Worm (Caenorhabditis elegans) whole organism, L4 larva: Measurements from ENCODE around the gene Y73F4A.1.

Experiments
- D1046.2 ChIP-seq: fragments of 200-800 bp; sonication (Bioruptor generic); IDR thresholded peaks from 2 replicates; pipeline ENCODE4 v1.3.6; 2022; ENCODE audit warnings: missing genetic modification characterization, missing compliant biosample characterization
- F37D6.2 ChIP-seq: sonication (generic microtip); optimal IDR thresholded peaks from 2 replicates; lab custom pipeline; 2016; ENCODE audit warnings: mild to moderate bottlenecking, missing genetic modification characterization, missing compliant biosample characterization
- R02D3.7 ChIP-seq: fragments of 150-350 bp; sonication (generic microtip); optimal IDR thresholded peaks from 3 replicates; lab custom pipeline; 2014; ENCODE audit warnings: missing biosample characterization, missing genetic modification characterization
- Y105C5A.15 ChIP-seq: fragments of 200-800 bp; sonication (Bioruptor generic); IDR thresholded peaks from 2 replicates; pipeline ENCODE4 v1.3.6; 2022; ENCODE audit warnings: missing genetic modification characterization, missing compliant biosample characterization
- aha-1 ChIP-seq: fragments of 150-350 bp; peaks from one replicate; lab custom pipeline; 2014; ENCODE audit warnings: missing biosample characterization, missing genetic modification characterization
- ceh-32 ChIP-seq: sonication (generic microtip); optimal IDR thresholded peaks from 2 replicates; lab custom pipeline; 2016; ENCODE audit warnings: mild to moderate bottlenecking, missing genetic modification characterization, missing compliant biosample characterization; ENCODE audit not compliant: poor library complexity
- cey-2 ChIP-seq: sonication (generic microtip); optimal IDR thresholded peaks from 3 replicates; lab custom pipeline; 2017; ENCODE audit warnings: missing genetic modification characterization, mild to moderate bottlenecking, missing compliant biosample characterization, antibody characterized with exemption, borderline replicate concordance; ENCODE audit not compliant: insufficient read depth
- daf-12 ChIP-seq: fragments of 150-350 bp; optimal IDR thresholded peaks from 2 replicates; lab custom pipeline; 2014; ENCODE audit warnings: missing biosample characterization, missing genetic modification reagents, missing genetic modification characterization
- daf-19 ChIP-seq: fragments of 200-800 bp; sonication (Bioruptor generic); conservative IDR thresholded peaks from 2 replicates; pipeline ENCODE4 v1.3.6; 2022; ENCODE audit warnings: missing genetic modification characterization, missing compliant biosample characterization
- dmd-6 ChIP-seq: fragments of 200-800 bp; sonication (Bioruptor generic); IDR thresholded peaks from 2 replicates; pipeline ENCODE4 v1.3.6; 2022; ENCODE audit warnings: missing genetic modification reagents, missing genetic modification characterization, missing compliant biosample characterization
- egl-27 ChIP-seq: sonication (generic microtip); optimal IDR thresholded peaks from 3 replicates; lab custom pipeline; 2017; ENCODE audit warnings: missing biosample characterization, missing genetic modification reagents, missing genetic modification characterization
- hlh-30 ChIP-seq: sonication (generic microtip); optimal IDR thresholded peaks from 2 replicates; lab custom pipeline; 2017; ENCODE audit warnings: antibody characterized with exemption, mild to moderate bottlenecking, missing genetic modification characterization, missing compliant biosample characterization; ENCODE audit not compliant: insufficient read depth
- hmg-1.1 ChIP-seq: fragments of 200-800 bp; sonication (Bioruptor generic); IDR thresholded peaks from 2 replicates; pipeline ENCODE4 v1.3.6; 2022; ENCODE audit warnings: missing genetic modification reagents, missing genetic modification characterization, missing compliant biosample characterization
- lin-1 ChIP-seq: fragments of 200-800 bp; sonication (Bioruptor generic); IDR thresholded peaks from 2 replicates; pipeline ENCODE4 v1.3.6; 2022; ENCODE audit warnings: missing genetic modification reagents, missing genetic modification characterization, missing compliant biosample characterization
- lin-29 ChIP-seq: fragments of 200-800 bp; sonication (Bioruptor generic); IDR thresholded peaks from 2 replicates; pipeline ENCODE4 v1.3.6; 2022; ENCODE audit warnings: missing genetic modification reagents, missing genetic modification characterization, missing compliant biosample characterization
- lir-3 ChIP-seq: sonication (generic microtip); optimal IDR thresholded peaks from 2 replicates; lab custom pipeline; 2016; ENCODE audit warnings: mild to moderate bottlenecking, missing genetic modification characterization, missing compliant biosample characterization
- madf-9 ChIP-seq: fragments of 200-800 bp; sonication (Bioruptor generic); conservative IDR thresholded peaks from 2 replicates; pipeline ENCODE4 v1.3.6; 2022; ENCODE audit warnings: missing genetic modification reagents, missing genetic modification characterization, missing compliant biosample characterization
- mep-1 ChIP-seq: fragments of 150-350 bp; sonication (generic microtip); optimal IDR thresholded peaks from 3 replicates; lab custom pipeline; 2014; ENCODE audit warnings: missing biosample characterization, missing genetic modification characterization
- mes-2 ChIP-seq: sonication (generic microtip); optimal IDR thresholded peaks from 2 replicates; lab custom pipeline; 2016; ENCODE audit warnings: missing genotype, mild to moderate bottlenecking, missing genetic modification characterization, missing compliant biosample characterization; ENCODE audit not compliant: poor library complexity, severe bottlenecking
- nhr-102 ChIP-seq: sonication (generic microtip); optimal IDR thresholded peaks from 2 replicates; lab custom pipeline; 2016; ENCODE audit warnings: mild to moderate bottlenecking, missing genetic modification characterization, moderate library complexity, missing compliant biosample characterization
- nhr-237 ChIP-seq: sonication (generic microtip); optimal IDR thresholded peaks from 2 replicates; lab custom pipeline; 2017; ENCODE audit warnings: missing biosample characterization, missing genetic modification characterization
- nhr-25 ChIP-seq: sonication (generic microtip); optimal IDR thresholded peaks from 2 replicates; lab custom pipeline; 2017; ENCODE audit warnings: missing genetic modification characterization, mild to moderate bottlenecking, missing compliant biosample characterization, antibody characterized with exemption, moderate library complexity, borderline replicate concordance; ENCODE audit not compliant: insufficient read depth
- nhr-28 ChIP-seq: fragments of 150-350 bp; optimal IDR thresholded peaks from 2 replicates; lab custom pipeline; 2014; ENCODE audit warnings: missing biosample characterization, missing genetic modification characterization
- set-16 ChIP-seq: fragments of 200-800 bp; sonication (Bioruptor generic); IDR thresholded peaks from 2 replicates; pipeline ENCODE4 v1.3.6; 2022; ENCODE audit warnings: missing genetic modification reagents, missing genetic modification characterization, missing compliant biosample characterization
- unc-130 ChIP-seq: sonication (generic microtip); optimal IDR thresholded peaks from 2 replicates; lab custom pipeline; 2016; ENCODE audit warnings: missing genetic modification reagents, missing genetic modification characterization, missing compliant biosample characterization
- unc-39 ChIP-seq: sonication (generic microtip); optimal IDR thresholded peaks from 2 replicates; lab custom pipeline; 2017; ENCODE audit warnings: missing biosample characterization, missing genetic modification characterization
- unc-62 ChIP-seq, 3 experiments: fragments of 150-350 bp in 1 of 3; sonication (generic microtip); optimal IDR thresholded peaks in 2 of 3; peaks in 1 of 3; 1 replicate in 1 of 3; 2 replicates in 2 of 3; lab custom pipeline; 2014 to 2017; ENCODE audit warnings: missing biosample characterization in 3 of 3, missing genetic modification characterization in 3 of 3, missing genetic modification reagents in 3 of 3, missing genotype in 1 of 3
- zfp-3 ChIP-seq: fragments of 200-800 bp; sonication (Bioruptor generic); conservative IDR thresholded peaks from 2 replicates; pipeline ENCODE4 v1.3.6; 2022; ENCODE audit warnings: missing genetic modification reagents, missing genetic modification characterization, missing compliant biosample characterization
- zip-11 ChIP-seq: fragments of 200-800 bp; sonication (Bioruptor generic); IDR thresholded peaks from 2 replicates; pipeline ENCODE4 v1.3.6; 2022; ENCODE audit warnings: missing genetic modification characterization, missing compliant biosample characterization
- zip-2 ChIP-seq: fragments of 150-350 bp; optimal IDR thresholded peaks from 2 replicates; lab custom pipeline; 2014; ENCODE audit warnings: missing biosample characterization, missing genetic modification characterization
- ztf-11 ChIP-seq: fragments of 150-350 bp; optimal IDR thresholded peaks from 2 replicates; lab custom pipeline; 2014; ENCODE audit warnings: missing biosample characterization, missing genetic modification characterization

Y73F4A.1 gene

DNA sequence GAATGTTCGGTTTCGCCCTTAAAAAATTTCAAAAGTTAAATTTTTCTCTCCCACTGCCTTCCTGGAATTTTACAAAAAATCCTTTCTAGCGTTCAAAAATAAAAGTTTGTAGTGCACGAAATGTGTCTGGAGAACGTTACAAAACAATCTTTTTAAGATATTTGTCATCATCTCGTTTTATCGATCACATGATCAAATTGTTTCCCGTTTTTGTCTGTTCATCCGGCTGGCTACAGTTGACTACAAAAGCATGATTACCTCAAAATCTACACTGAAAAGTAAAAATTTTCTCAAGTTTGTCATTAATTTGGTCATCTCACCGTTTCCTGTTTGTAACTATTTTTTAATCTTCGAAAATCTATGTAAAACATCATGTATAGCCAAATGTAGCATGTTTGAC, 5.9 kb upstream of the Y73F4A.1 start:
- TF ChIP-seq mep-1 (tag; lab: Kevin White, UChicago) (no peak), ztf-11 (tag; lab: Kevin White, UChicago) (no peak), nhr-28 (tag; lab: Kevin White, UChicago) (peak; percentile 77), egl-27 (no peak), aha-1 (tag; lab: Kevin White, UChicago) (peak; percentile 83), cey-2 (no peak), set-16 (no peak), dmd-6 (GFP tag; lab: Robert Waterston, UW) (no peak), hlh-30 (tag; lab: Kevin White, UChicago) (peak; percentile 23), unc-62 (GFP tag; optimal IDR thresholded peaks at IDR 0.05 in 1 of 2; lab: Kevin White, UChicago) (no peak), unc-62 (tag; optimal IDR thresholded peaks at IDR 0.05; lab: Kevin White, UChicago) (no peak)
- TF ChIP-seq, all 104 proteins: peak for 3

DNA sequence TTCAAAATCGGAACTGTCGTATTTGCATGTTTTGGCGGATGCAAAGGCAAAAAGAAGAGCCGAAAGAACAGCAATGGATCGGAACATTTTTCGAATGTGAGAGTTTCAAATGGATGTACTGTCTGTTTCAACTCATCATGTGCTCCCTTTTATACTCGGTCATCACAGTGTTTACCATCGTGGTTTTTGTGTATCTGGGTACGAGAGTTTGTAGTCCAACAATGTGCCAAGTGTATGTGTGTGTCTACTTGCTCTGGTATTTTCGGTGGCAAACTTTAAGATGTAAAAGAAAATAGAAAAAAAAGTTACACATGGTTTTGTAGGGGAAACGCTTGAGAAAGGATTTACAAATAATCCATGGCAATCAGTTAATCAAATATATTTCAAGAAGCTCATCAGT, 1.9 kb downstream of the Y73F4A.1 start, which contains the start of gene Y73F4A.2:
Gene Y73F4A.2, minus strand, starts transcription at position 124 of the 400 bp plus-strand sequence.
- TF ChIP-seq nhr-28 (tag; lab: Kevin White, UChicago) (peak; percentile 49), D1046.2 (GFP tag; lab: Robert Waterston, UW) (no peak)
- TF ChIP-seq, all 104 proteins: peak for 1

DNA sequence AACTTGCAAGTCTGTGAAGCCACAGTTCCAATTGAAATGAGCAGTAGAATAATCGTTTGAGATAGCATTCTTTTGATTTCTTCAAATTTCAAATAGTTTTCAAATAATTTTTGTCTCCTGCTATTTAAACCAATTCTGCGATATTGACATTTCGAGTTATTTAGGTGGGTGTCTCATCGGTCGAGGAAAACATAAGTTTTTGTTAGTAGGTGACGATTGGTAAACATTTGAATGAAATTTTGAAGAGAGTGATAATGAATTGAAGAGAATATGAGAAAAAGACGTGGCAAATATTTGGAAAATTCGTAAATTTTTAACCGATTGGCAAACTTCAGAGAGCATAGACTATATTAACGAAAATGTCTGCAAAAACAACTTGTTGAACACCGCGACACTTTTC, 4.8 kb downstream of the Y73F4A.1 start, which contains the start of gene Y73F4A.3:
Gene Y73F4A.3, minus strand, starts transcription at position 101 of the 400 bp plus-strand sequence.
- no peak for TF ChIP-seq nhr-237 (tag; lab: Kevin White, UChicago)
- TF ChIP-seq zip-11 = no peak
- TF ChIP-seq mes-2 = no peak
- TF ChIP-seq nhr-25 (tag; lab: Kevin White, UChicago) = no peak
- no peak for TF ChIP-seq unc-62 (GFP tag; optimal IDR thresholded peaks at IDR 0.05 in 1 of 2; lab: Kevin White, UChicago)
- TF ChIP-seq unc-62 (tag; optimal IDR thresholded peaks at IDR 0.05; lab: Kevin White, UChicago) = no peak
- no peak for TF ChIP-seq F37D6.2 (tag; lab: Kevin White, UChicago)
- no peak for TF ChIP-seq lin-29 (GFP tag; lab: Robert Waterston, UW)
- no peak for TF ChIP-seq lin-1 (GFP tag; lab: Robert Waterston, UW)
- TF ChIP-seq ceh-32 = no peak
- TF ChIP-seq dmd-6 (GFP tag; lab: Robert Waterston, UW) = no peak
- TF ChIP-seq madf-9 (GFP tag; lab: Robert Waterston, UW) = no peak
- no peak for TF ChIP-seq Y105C5A.15 (GFP tag; lab: Robert Waterston, UW)

DNA sequence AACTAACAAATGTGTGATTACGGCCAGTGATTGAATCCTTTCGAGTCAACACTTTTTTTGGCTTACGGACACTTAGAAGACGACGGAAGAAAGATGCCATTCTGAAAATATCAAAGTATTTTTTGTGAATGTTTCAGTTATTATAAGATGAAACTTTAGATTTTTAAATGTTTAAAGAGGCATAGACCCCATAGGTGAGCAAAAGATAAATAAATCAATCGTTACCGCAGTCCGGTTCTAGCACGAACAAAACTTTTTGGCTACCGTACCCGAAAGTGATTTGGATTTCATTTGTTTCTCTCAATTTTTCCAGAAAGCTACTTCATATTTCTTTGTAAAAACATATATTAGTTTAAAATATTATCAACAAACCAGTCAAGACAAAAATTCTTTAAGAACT, 8.1 kb downstream of the Y73F4A.1 start, which contains the start of gene C53D6.7:
Gene C53D6.7, minus strand, starts transcription at position 101 of the 400 bp plus-strand sequence.
- no peak for TF ChIP-seq R02D3.7 (tag; lab: Kevin White, UChicago)
- TF ChIP-seq unc-130 (GFP tag; lab: Kevin White, UChicago) = no peak
- TF ChIP-seq daf-19 (GFP tag; lab: Robert Waterston, UW) = no peak

DNA sequence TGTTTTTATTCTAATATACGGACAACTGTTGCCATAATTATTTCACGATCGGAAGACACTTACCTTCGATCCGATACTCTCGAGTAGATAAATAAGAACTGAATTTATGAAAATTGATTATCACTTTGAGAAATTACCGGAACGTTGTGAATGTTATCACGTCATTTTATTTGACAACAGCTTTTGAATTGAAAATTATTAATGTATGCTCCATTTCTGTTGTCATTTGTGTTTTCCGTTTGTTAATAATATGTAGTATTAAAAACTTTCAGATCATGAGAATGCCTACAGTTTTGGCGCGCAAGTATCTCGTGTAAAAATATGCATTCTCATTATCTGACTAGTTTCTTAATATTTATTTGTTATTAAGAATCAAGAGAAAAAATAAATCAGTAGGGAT, 10.8 kb downstream of the Y73F4A.1 start, which contains the start of gene C53D6.10:
Gene C53D6.10, minus strand, starts transcription at position 101 of the 400 bp plus-strand sequence.
- TF ChIP-seq zfp-3 = no peak
- no peak for TF ChIP-seq zip-2 (tag; lab: Kevin White, UChicago)
- no peak for TF ChIP-seq lir-3 (tag; lab: Kevin White, UChicago)
- TF ChIP-seq nhr-102 (tag; lab: Kevin White, UChicago) = no peak
- no peak for TF ChIP-seq hmg-1.1 (GFP tag; lab: Robert Waterston, UW)
- no peak for TF ChIP-seq nhr-237 (tag; lab: Kevin White, UChicago)
- no peak for TF ChIP-seq unc-39 (tag; lab: Kevin White, UChicago)
- no peak for TF ChIP-seq daf-12 (tag; lab: Kevin White, UChicago)
